Fruit fly (Drosophila melanogaster) whole organism, prepupa: ENCODE results near the gene wda.

Experiments
- Blimp-1 ChIP-seq: fragments of 200-800 bp; sonication (Bioruptor generic); optimal IDR thresholded peaks from 3 replicates; lab custom pipeline; 2017; ENCODE audit warnings: missing biosample characterization, missing genetic modification characterization, mild to moderate bottlenecking, moderate library complexity, missing genetic modification reagents
- CG10631 ChIP-seq: fragments of 200-800 bp; sonication (Bioruptor generic); optimal IDR thresholded peaks from 2 replicates; lab custom pipeline; 2016; ENCODE audit warnings: missing biosample characterization, missing genetic modification characterization
- CG10669 ChIP-seq: fragments of 200-800 bp; sonication (Bioruptor generic); optimal IDR thresholded peaks from 3 replicates; lab custom pipeline; 2018; ENCODE audit warnings: missing biosample characterization, mild to moderate bottlenecking, missing genetic modification characterization, moderate library complexity
- CG11294 ChIP-seq: fragments of 200-800 bp; sonication (Bioruptor generic); IDR thresholded peaks from 2 replicates; pipeline ENCODE4 v1.3.6; 2022; ENCODE audit warnings: missing biosample characterization, missing genetic modification characterization
- CG11762 ChIP-seq: fragments of 200-800 bp; sonication (Bioruptor generic); optimal IDR thresholded peaks from 3 replicates; lab custom pipeline; 2016; ENCODE audit warnings: missing biosample characterization, missing genetic modification characterization; ENCODE audit not compliant: insufficient read depth
- CG11902 ChIP-seq: fragments of 200-800 bp; sonication (Bioruptor generic); optimal IDR thresholded peaks from 3 replicates; lab custom pipeline; 2016; ENCODE audit warnings: missing biosample characterization, missing genetic modification characterization
- CG15336 ChIP-seq: fragments of 200-800 bp; sonication (Bioruptor generic); IDR thresholded peaks from 2 replicates; pipeline ENCODE4 v1.3.6; 2022; ENCODE audit warnings: missing biosample characterization, missing genetic modification characterization
- CG1621 ChIP-seq: fragments of 200-800 bp; sonication (Bioruptor generic); optimal IDR thresholded peaks from 3 replicates; lab custom pipeline; 2018; ENCODE audit warnings: missing biosample characterization, mild to moderate bottlenecking, missing genetic modification characterization
- CG16779 ChIP-seq: fragments of 200-800 bp; sonication (Bioruptor generic); optimal IDR thresholded peaks from 3 replicates; lab custom pipeline; 2017; ENCODE audit warnings: missing biosample characterization, mild to moderate bottlenecking, missing genetic modification characterization
- CG3032 ChIP-seq: fragments of 200-800 bp; optimal IDR thresholded peaks from 2 replicates; lab custom pipeline; 2019; ENCODE audit warnings: missing biosample characterization, mild to moderate bottlenecking, missing genetic modification characterization, moderate library complexity
- CG31627 ChIP-seq: fragments of 200-800 bp; sonication (Bioruptor generic); optimal IDR thresholded peaks from 3 replicates; lab custom pipeline; 2016; ENCODE audit warnings: missing biosample characterization, missing genetic modification characterization
- CG32006 ChIP-seq: fragments of 200-800 bp; sonication (Bioruptor generic); optimal IDR thresholded peaks from 3 replicates; lab custom pipeline; 2017; ENCODE audit warnings: missing biosample characterization, mild to moderate bottlenecking, missing genetic modification characterization
- CG34406 ChIP-seq: fragments of 200-800 bp; sonication (Bioruptor generic); optimal IDR thresholded peaks from 3 replicates; lab custom pipeline; 2016; ENCODE audit warnings: missing biosample characterization, missing genetic modification characterization
- CG3919 ChIP-seq: fragments of 200-800 bp; sonication (Bioruptor generic); optimal IDR thresholded peaks from 3 replicates; lab custom pipeline; 2016; ENCODE audit warnings: missing biosample characterization, missing genetic modification characterization
- CG4318 ChIP-seq: fragments of 200-800 bp; sonication (Bioruptor generic); optimal IDR thresholded peaks from 3 replicates; lab custom pipeline; 2017; ENCODE audit warnings: missing biosample characterization, mild to moderate bottlenecking, missing genetic modification characterization
- CG6276 ChIP-seq: fragments of 200-800 bp; sonication (Bioruptor generic); optimal IDR thresholded peaks from 2 replicates; lab custom pipeline; 2017; ENCODE audit warnings: missing biosample characterization, mild to moderate bottlenecking, missing genetic modification characterization
- CG6792 ChIP-seq: fragments of 200-800 bp; sonication (Bioruptor generic); optimal IDR thresholded peaks from 3 replicates; lab custom pipeline; 2016; ENCODE audit warnings: missing biosample characterization, missing genetic modification characterization
- CG6808 ChIP-seq: fragments of 200-800 bp; sonication (Bioruptor generic); optimal IDR thresholded peaks from 3 replicates; lab custom pipeline; 2017; ENCODE audit warnings: missing biosample characterization, missing genetic modification characterization, mild to moderate bottlenecking, moderate library complexity, missing genetic modification reagents
- CG6854 ChIP-seq: fragments of 200-800 bp; sonication (Bioruptor generic); optimal IDR thresholded peaks from 2 replicates; lab custom pipeline; 2017; ENCODE audit warnings: missing biosample characterization, mild to moderate bottlenecking, missing genetic modification characterization
- CG7368 ChIP-seq: fragments of 200-800 bp; sonication (Bioruptor generic); optimal IDR thresholded peaks from 3 replicates; lab custom pipeline; 2016; ENCODE audit warnings: missing biosample characterization, missing genetic modification characterization
- CG8119 ChIP-seq: fragments of 200-800 bp; sonication (Bioruptor generic); IDR thresholded peaks from 3 replicates; pipeline ENCODE4 v1.3.6; 2022; ENCODE audit warnings: missing biosample characterization, missing genetic modification characterization
- CG8632 ChIP-seq: fragments of 200-800 bp; sonication (Bioruptor generic); optimal IDR thresholded peaks from 3 replicates; lab custom pipeline; 2016; ENCODE audit warnings: missing biosample characterization, missing genetic modification characterization
- CG9139 ChIP-seq: fragments of 200-800 bp; sonication (Bioruptor generic); optimal IDR thresholded peaks from 3 replicates; lab custom pipeline; 2017; ENCODE audit warnings: missing biosample characterization, mild to moderate bottlenecking, missing genetic modification characterization
- Eip75B ChIP-seq: fragments of 200-800 bp; sonication (Bioruptor generic); optimal IDR thresholded peaks from 3 replicates; lab custom pipeline; 2016; ENCODE audit warnings: missing biosample characterization, missing genetic modification characterization
- Eip78C ChIP-seq: fragments of 200-800 bp; sonication (Bioruptor generic); peaks from one replicate; lab custom pipeline; 2016; ENCODE audit warnings: missing biosample characterization, missing genetic modification characterization
- Eip93F ChIP-seq: fragments of 200-800 bp; sonication (Bioruptor generic); optimal IDR thresholded peaks from 2 replicates; lab custom pipeline; 2016; ENCODE audit warnings: missing biosample characterization, mild to moderate bottlenecking, missing genetic modification characterization
- Ets21C ChIP-seq: fragments of 200-800 bp; sonication (Bioruptor generic); optimal IDR thresholded peaks from 3 replicates; lab custom pipeline; 2016; ENCODE audit warnings: missing biosample characterization, missing genetic modification characterization
- Gug ChIP-seq: fragments of 200-800 bp; sonication (Bioruptor generic); IDR thresholded peaks from 2 replicates; pipeline ENCODE4 v1.3.6; 2022; ENCODE audit warnings: missing biosample characterization, missing genetic modification characterization
- Hr4 ChIP-seq: fragments of 200-800 bp; sonication (Bioruptor generic); optimal IDR thresholded peaks from 3 replicates; lab custom pipeline; 2016; ENCODE audit warnings: missing biosample characterization, missing genetic modification characterization
- Lpt ChIP-seq: fragments of 200-800 bp; sonication (Bioruptor generic); optimal IDR thresholded peaks from 3 replicates; lab custom pipeline; 2016; ENCODE audit warnings: missing biosample characterization, missing genetic modification characterization
- Met ChIP-seq: fragments of 200-800 bp; sonication (Bioruptor generic); optimal IDR thresholded peaks from 3 replicates; lab custom pipeline; 2016; ENCODE audit warnings: missing biosample characterization, missing genetic modification characterization
- Smox ChIP-seq: fragments of 200-800 bp; sonication (Bioruptor generic); optimal IDR thresholded peaks from 3 replicates; lab custom pipeline; 2016; ENCODE audit warnings: missing biosample characterization, missing genetic modification characterization
- Sox102F ChIP-seq: fragments of 200-800 bp; sonication (Bioruptor generic); optimal IDR thresholded peaks from 2 replicates; lab custom pipeline; 2016; ENCODE audit warnings: missing biosample characterization, mild to moderate bottlenecking, missing genetic modification characterization
- Sox14 ChIP-seq: fragments of 200-800 bp; sonication (Bioruptor generic); optimal IDR thresholded peaks from 3 replicates; lab custom pipeline; 2016; ENCODE audit warnings: missing biosample characterization, missing genetic modification characterization
- Sox15 ChIP-seq: fragments of 200-800 bp; sonication (Bioruptor generic); optimal IDR thresholded peaks from 3 replicates; lab custom pipeline; 2016; ENCODE audit warnings: missing biosample characterization, missing genetic modification characterization
- achi ChIP-seq: fragments of 200-800 bp; sonication (Bioruptor generic); optimal IDR thresholded peaks from 3 replicates; lab custom pipeline; 2016; ENCODE audit warnings: missing biosample characterization, missing genetic modification characterization
- acj6 ChIP-seq: fragments of 200-800 bp; sonication (Bioruptor generic); optimal IDR thresholded peaks from 3 replicates; lab custom pipeline; 2016; ENCODE audit warnings: missing biosample characterization, missing genetic modification characterization
- dsx ChIP-seq: fragments of 200-800 bp; optimal IDR thresholded peaks from 3 replicates; lab custom pipeline; 2019; ENCODE audit warnings: missing biosample characterization, mild to moderate bottlenecking, missing genetic modification characterization, moderate library complexity; ENCODE audit not compliant: poor library complexity, severe bottlenecking
- eg ChIP-seq: fragments of 200-800 bp; sonication (Bioruptor generic); IDR thresholded peaks from 3 replicates; pipeline ENCODE4 v1.3.6; 2022; ENCODE audit warnings: missing biosample characterization, missing genetic modification characterization
- esn ChIP-seq: fragments of 200-800 bp; sonication (Bioruptor generic); optimal IDR thresholded peaks from 2 replicates; lab custom pipeline; 2016; ENCODE audit warnings: missing biosample characterization, mild to moderate bottlenecking, missing genetic modification characterization, moderate library complexity
- fd59A ChIP-seq: fragments of 200-800 bp; sonication (Bioruptor generic); optimal IDR thresholded peaks from 2 replicates; lab custom pipeline; 2017; ENCODE audit warnings: missing biosample characterization, mild to moderate bottlenecking, missing genetic modification characterization, missing genetic modification reagents
- fd85E ChIP-seq: fragments of 200-800 bp; sonication (Bioruptor generic); optimal IDR thresholded peaks from 3 replicates; lab custom pipeline; 2016; ENCODE audit warnings: missing biosample characterization, missing genetic modification characterization
- fkh ChIP-seq: fragments of 200-800 bp; sonication (Bioruptor generic); optimal IDR thresholded peaks from 3 replicates; lab custom pipeline; 2017; ENCODE audit warnings: missing biosample characterization, mild to moderate bottlenecking, missing genetic modification characterization, moderate library complexity
- lz ChIP-seq: fragments of 200-800 bp; sonication (Bioruptor generic); optimal IDR thresholded peaks from 3 replicates; lab custom pipeline; 2016; ENCODE audit warnings: missing biosample characterization, missing genetic modification characterization
- net ChIP-seq: fragments of 200-800 bp; sonication (Bioruptor generic); optimal IDR thresholded peaks from 3 replicates; lab custom pipeline; 2016; ENCODE audit warnings: missing biosample characterization, missing genetic modification characterization
- pdm3 ChIP-seq: fragments of 200-800 bp; sonication (Bioruptor generic); optimal IDR thresholded peaks from 3 replicates; lab custom pipeline; 2016; ENCODE audit warnings: missing biosample characterization, missing genetic modification characterization
- salr ChIP-seq, 2 experiments: fragments of 200-800 bp; sonication (Bioruptor generic); optimal IDR thresholded peaks; 3 replicates each; lab custom pipeline; 2016 to 2018; ENCODE audit warnings: missing biosample characterization in 2 of 2, missing genetic modification characterization in 2 of 2, mild to moderate bottlenecking in 1 of 2
- spab ChIP-seq: fragments of 200-800 bp; sonication (Bioruptor generic); optimal IDR thresholded peaks from 2 replicates; lab custom pipeline; 2017; ENCODE audit warnings: missing biosample characterization, mild to moderate bottlenecking, missing genetic modification characterization, missing genetic modification reagents
- ss ChIP-seq, 2 experiments: fragments of 200-800 bp; sonication (Bioruptor generic); optimal IDR thresholded peaks; 2 replicates in 1 of 2; 3 replicates in 1 of 2; lab custom pipeline; 2017 to 2018; ENCODE audit warnings: mild to moderate bottlenecking in 2 of 2, missing biosample characterization in 2 of 2, missing genetic modification characterization in 2 of 2, moderate library complexity in 1 of 2
- svp ChIP-seq: fragments of 200-800 bp; sonication (Bioruptor generic); peaks from one replicate; lab custom pipeline; 2016; ENCODE audit warnings: missing biosample characterization, missing genetic modification characterization
- topi ChIP-seq: fragments of 200-800 bp; sonication (Bioruptor generic); optimal IDR thresholded peaks from 3 replicates; lab custom pipeline; 2016; ENCODE audit warnings: missing biosample characterization, missing genetic modification characterization

Gene wda

dm6 chr3R:23239934-23240632, 17.8 kb downstream of the wda start:
- no peak for TF ChIP-seq fd59A (GFP tag; lab: Kevin White, UChicago)
- TF ChIP-seq CG10669: peak; percentile 16
- TF ChIP-seq CG10631 (GFP tag; lab: Kevin White, UChicago): peak; percentile 1
- no peak for TF ChIP-seq CG31627 (GFP tag; lab: Kevin White, UChicago)
- no peak for TF ChIP-seq CG9139
- TF ChIP-seq net: no peak
- TF ChIP-seq Sox15: no peak
- TF ChIP-seq CG7368 (GFP tag; lab: Kevin White, UChicago): no peak
- no peak for TF ChIP-seq Lpt (GFP tag; lab: Kevin White, UChicago)
- no peak for TF ChIP-seq lz (GFP tag; lab: Kevin White, UChicago)
- no peak for TF ChIP-seq CG32006 (GFP tag; lab: Kevin White, UChicago)
- no peak for TF ChIP-seq fd85E (GFP tag; lab: Kevin White, UChicago)
- TF ChIP-seq Sox14 (GFP tag; lab: Kevin White, UChicago): no peak
- no peak for TF ChIP-seq topi (GFP tag; lab: Kevin White, UChicago)
- TF ChIP-seq ss (GFP tag; optimal IDR thresholded peaks at IDR 0.05; lab: Kevin White, UChicago): peak in 1 of 2 experiments; percentile 32
- no peak for TF ChIP-seq CG11902 (GFP tag; lab: Kevin White, UChicago)
- TF ChIP-seq Hr4 (GFP tag; lab: Kevin White, UChicago): no peak
- TF ChIP-seq svp: peak; percentile 66
- no peak for TF ChIP-seq Smox (GFP tag; lab: Kevin White, UChicago)
- TF ChIP-seq acj6 (GFP tag; lab: Kevin White, UChicago): no peak
- TF ChIP-seq pdm3 (GFP tag; lab: Kevin White, UChicago): peak; percentile 5
- TF ChIP-seq Sox102F (GFP tag; lab: Kevin White, UChicago): no peak
- TF ChIP-seq Blimp-1 (GFP tag; lab: Kevin White, UChicago): no peak
- no peak for TF ChIP-seq Eip78C (GFP tag; lab: Kevin White, UChicago)
- no peak for TF ChIP-seq fkh (GFP tag; lab: Kevin White, UChicago)
- TF ChIP-seq CG11294 (GFP tag; lab: Robert Waterston, UW): no peak
- TF ChIP-seq CG6792 (GFP tag; lab: Kevin White, UChicago): no peak
- no peak for TF ChIP-seq CG8632
- TF ChIP-seq CG6276 (GFP tag; lab: Kevin White, UChicago): no peak
- peak; percentile 14 for TF ChIP-seq CG3919
- TF ChIP-seq spab (GFP tag; lab: Kevin White, UChicago): no peak
- peak; percentile 26 for TF ChIP-seq dsx (GFP tag; lab: Kevin White, UChicago)
- TF ChIP-seq CG6808 (GFP tag; lab: Kevin White, UChicago): no peak
- no peak for TF ChIP-seq CG16779 (tag; lab: Kevin White, UChicago)
- peak; percentile 10 for TF ChIP-seq achi (GFP tag; lab: Kevin White, UChicago)
- 0 out of 3 replicates have a peak, but pooled peaks have one; percentile 16 for TF ChIP-seq eg (GFP tag; lab: Robert Waterston, UW)
- TF ChIP-seq CG4318 (GFP tag; lab: Kevin White, UChicago): no peak
- TF ChIP-seq CG3032 (tag; lab: Kevin White, UChicago): no peak
- TF ChIP-seq Met: peak; percentile 9
- no peak for TF ChIP-seq CG11762 (GFP tag; lab: Kevin White, UChicago)
- no peak for TF ChIP-seq CG1621 (tag; lab: Kevin White, UChicago)
- TF ChIP-seq CG34406 (GFP tag; lab: Kevin White, UChicago): no peak
- no peak for TF ChIP-seq CG8119 (GFP tag; lab: Robert Waterston, UW)
- no peak for TF ChIP-seq esn
- no peak for TF ChIP-seq Gug (GFP tag; lab: Robert Waterston, UW)
- TF ChIP-seq Eip93F: no peak
- peak; percentile 34; the same call in 1 of the 2 replicates for TF ChIP-seq CG15336 (GFP tag; lab: Robert Waterston, UW)
- TF ChIP-seq CG6854: no peak
- no peak for TF ChIP-seq Eip75B (GFP tag; lab: Kevin White, UChicago)
- TF ChIP-seq Ets21C (GFP tag; lab: Kevin White, UChicago): no peak
- TF ChIP-seq salr (GFP tag; optimal IDR thresholded peaks at IDR 0.05; lab: Kevin White, UChicago): no peak
